Fruit fly (Drosophila melanogaster) whole organism, embryonic: ENCODE measurements around the gene CG6005.

Experiments
- Bgb ChIP-seq: fragments of 200-800 bp; sonication (Bioruptor generic); IDR thresholded peaks from 2 replicates; pipeline ENCODE4 v1.3.6; 2022; ENCODE audit warnings: missing biosample characterization, missing genetic modification characterization; ENCODE audit not compliant: partially characterized antibody
- CG10267 ChIP-seq: fragments of 200-800 bp; sonication (Bioruptor generic); optimal IDR thresholded peaks from 2 replicates; lab custom pipeline; 2018; ENCODE audit warnings: missing biosample characterization, mild to moderate bottlenecking, missing genetic modification characterization, moderate library complexity
- CG10274 ChIP-seq: fragments of 200-800 bp; sonication (Bioruptor generic); optimal IDR thresholded peaks from 3 replicates; lab custom pipeline; 2017; ENCODE audit warnings: missing biosample characterization, mild to moderate bottlenecking, missing genetic modification characterization
- CG12155 ChIP-seq: fragments of 200-800 bp; sonication (Bioruptor generic); optimal IDR thresholded peaks from 3 replicates; lab custom pipeline; 2016; ENCODE audit warnings: missing biosample characterization, missing genetic modification characterization
- CG13424 ChIP-seq: fragments of 200-800 bp; sonication (Bioruptor generic); optimal IDR thresholded peaks from 2 replicates; lab custom pipeline; 2019; ENCODE audit warnings: missing biosample characterization, mild to moderate bottlenecking, missing genetic modification characterization, moderate library complexity
- CG14014 ChIP-seq: fragments of 200-800 bp; sonication (Bioruptor generic); IDR thresholded peaks from 2 replicates; pipeline ENCODE4 v1.3.6; 2022; ENCODE audit warnings: missing biosample characterization, missing genetic modification characterization
- CG14667 ChIP-seq: fragments of 200-800 bp; sonication (Bioruptor generic); IDR thresholded peaks from 2 replicates; pipeline ENCODE4 v1.3.6; 2022; ENCODE audit warnings: missing biosample characterization, missing genetic modification characterization
- CG14965 ChIP-seq: fragments of 200-800 bp; sonication (Bioruptor generic); optimal IDR thresholded peaks from 2 replicates; lab custom pipeline; 2016; ENCODE audit warnings: missing biosample characterization, missing genetic modification characterization, borderline replicate concordance
- CG17359 ChIP-seq: fragments of 200-800 bp; sonication (Bioruptor generic); optimal IDR thresholded peaks from 3 replicates; lab custom pipeline; 2018; ENCODE audit warnings: missing biosample characterization, mild to moderate bottlenecking, missing genetic modification characterization, moderate library complexity
- CG18599 ChIP-seq: fragments of 200-800 bp; sonication (Bioruptor generic); optimal IDR thresholded peaks from 3 replicates; lab custom pipeline; 2017; ENCODE audit warnings: missing biosample characterization, missing genetic modification characterization, mild to moderate bottlenecking, moderate library complexity, missing genetic modification reagents
- CG2678 ChIP-seq: fragments of 200-800 bp; sonication (Bioruptor generic); optimal IDR thresholded peaks from 3 replicates; lab custom pipeline; 2019; ENCODE audit warnings: missing biosample characterization, mild to moderate bottlenecking, missing genetic modification characterization, moderate library complexity
- CG2712 ChIP-seq: fragments of 200-800 bp; optimal IDR thresholded peaks from 3 replicates; lab custom pipeline; 2019; ENCODE audit warnings: missing biosample characterization, mild to moderate bottlenecking, missing genetic modification characterization, moderate library complexity
- CG2875 ChIP-seq: fragments of 200-800 bp; sonication (Bioruptor generic); optimal IDR thresholded peaks from 2 replicates; lab custom pipeline; 2017; ENCODE audit warnings: missing biosample characterization, mild to moderate bottlenecking, missing genetic modification characterization, missing genetic modification reagents
- CG30020 ChIP-seq: fragments of 200-800 bp; optimal IDR thresholded peaks from 2 replicates; lab custom pipeline; 2019; ENCODE audit warnings: missing biosample characterization, mild to moderate bottlenecking, missing genetic modification characterization, moderate library complexity
- CG4424 ChIP-seq: fragments of 200-800 bp; sonication (Bioruptor generic); optimal IDR thresholded peaks from 3 replicates; lab custom pipeline; 2016; ENCODE audit warnings: missing biosample characterization, missing genetic modification characterization
- CG6254 ChIP-seq: fragments of 200-800 bp; sonication (Bioruptor generic); optimal IDR thresholded peaks from 3 replicates; lab custom pipeline; 2017; ENCODE audit warnings: mild to moderate bottlenecking, missing biosample characterization, missing genetic modification reagents, missing genetic modification characterization
- CG6272 ChIP-seq: fragments of 200-800 bp; sonication (Bioruptor generic); IDR thresholded peaks from 2 replicates; pipeline ENCODE4 v1.3.6; 2022; ENCODE audit warnings: missing biosample characterization, missing genetic modification characterization
- CG6813 ChIP-seq: fragments of 200-800 bp; sonication (Bioruptor generic); optimal IDR thresholded peaks from 2 replicates; lab custom pipeline; 2017; ENCODE audit warnings: missing biosample characterization, missing genetic modification characterization, mild to moderate bottlenecking, moderate library complexity, missing genetic modification reagents
- CG7372 ChIP-seq: fragments of 200-800 bp; sonication (Bioruptor generic); IDR thresholded peaks from 2 replicates; pipeline ENCODE4 v1.3.6; 2022; ENCODE audit warnings: missing biosample characterization, missing genetic modification characterization
- CG8924 ChIP-seq: fragments of 200-800 bp; optimal IDR thresholded peaks from 3 replicates; lab custom pipeline; 2019; ENCODE audit warnings: missing biosample characterization, mild to moderate bottlenecking, missing genetic modification characterization, moderate library complexity
- CG9609 ChIP-seq: fragments of 200-800 bp; sonication (Bioruptor generic); optimal IDR thresholded peaks from 3 replicates; lab custom pipeline; 2016; ENCODE audit warnings: missing biosample characterization, missing genetic modification characterization
- CrebB ChIP-seq: fragments of 200-800 bp; sonication (Bioruptor generic); optimal IDR thresholded peaks from 3 replicates; lab custom pipeline; 2018; ENCODE audit warnings: missing biosample characterization, mild to moderate bottlenecking, missing genetic modification characterization
- Doc2 ChIP-seq: fragments of 200-800 bp; sonication (Bioruptor generic); IDR thresholded peaks from 2 replicates; pipeline ENCODE4 v1.3.6; 2022; ENCODE audit warnings: missing biosample characterization, missing genetic modification characterization
- Dref ChIP-seq: fragments of 200-800 bp; sonication (Bioruptor generic); IDR thresholded peaks from 2 replicates; pipeline ENCODE4 v1.3.6; 2022; ENCODE audit warnings: missing biosample characterization, missing genetic modification characterization
- HLHmδ ChIP-seq: fragments of 200-800 bp; sonication (Bioruptor generic); optimal IDR thresholded peaks from 2 replicates; lab custom pipeline; 2018; ENCODE audit warnings: missing biosample characterization, mild to moderate bottlenecking, missing genetic modification characterization, moderate library complexity
- Hmr ChIP-seq: fragments of 200-800 bp; sonication (Bioruptor generic); optimal IDR thresholded peaks from 3 replicates; lab custom pipeline; 2017; ENCODE audit warnings: mild to moderate bottlenecking, missing biosample characterization, missing genetic modification reagents, missing genetic modification characterization
- Hmx ChIP-seq: fragments of 200-800 bp; sonication (Bioruptor generic); optimal IDR thresholded peaks from 2 replicates; lab custom pipeline; 2016; ENCODE audit warnings: missing biosample characterization, missing genetic modification characterization
- Nf-YA ChIP-seq: fragments of 200-800 bp; sonication (Bioruptor generic); IDR thresholded peaks from 2 replicates; pipeline ENCODE4 v1.3.6; 2022; ENCODE audit warnings: missing biosample characterization, missing genetic modification characterization
- Nf-YC ChIP-seq: fragments of 200-800 bp; optimal IDR thresholded peaks from 3 replicates; lab custom pipeline; 2019; ENCODE audit warnings: missing biosample characterization, mild to moderate bottlenecking, missing genetic modification characterization, moderate library complexity
- NfI ChIP-seq: fragments of 200-800 bp; sonication (Bioruptor generic); optimal IDR thresholded peaks from 3 replicates; lab custom pipeline; 2018; ENCODE audit warnings: missing biosample characterization, mild to moderate bottlenecking, missing genetic modification characterization, moderate library complexity
- ase ChIP-seq: fragments of 200-800 bp; sonication (Bioruptor generic); IDR thresholded peaks from 3 replicates; pipeline ENCODE4 v1.3.6; 2022; ENCODE audit warnings: missing biosample characterization, missing genetic modification characterization
- chinmo ChIP-seq: fragments of 200-800 bp; sonication (Bioruptor generic); IDR thresholded peaks from 4 replicates; pipeline ENCODE4 v1.3.6; 2022; ENCODE audit warnings: missing biosample characterization, missing genetic modification characterization; ENCODE audit not compliant: partially characterized antibody
- ci ChIP-seq: fragments of 200-800 bp; sonication (Bioruptor generic); IDR thresholded peaks from 3 replicates; pipeline ENCODE4 v1.3.6; 2022; ENCODE audit warnings: missing biosample characterization, missing genetic modification characterization
- crc ChIP-seq: fragments of 200-800 bp; sonication (Bioruptor generic); optimal IDR thresholded peaks from 2 replicates; lab custom pipeline; 2016; ENCODE audit warnings: missing biosample characterization, missing genetic modification characterization
- dpn ChIP-seq, 2 experiments: fragments of 200-800 bp; sonication (Bioruptor generic); optimal IDR thresholded peaks; 3 replicates each; lab custom pipeline; 2016; ENCODE audit warnings: missing biosample characterization in 2 of 2, missing genetic modification characterization in 2 of 2
- ken ChIP-seq: fragments of 200-800 bp; sonication (Bioruptor generic); IDR thresholded peaks from 3 replicates; pipeline ENCODE4 v1.3.6; 2022; ENCODE audit warnings: missing biosample characterization, missing genetic modification characterization
- odd ChIP-seq: fragments of 200-800 bp; sonication (Bioruptor generic); optimal IDR thresholded peaks from 2 replicates; lab custom pipeline; 2017; ENCODE audit warnings: missing biosample characterization, mild to moderate bottlenecking, missing genetic modification characterization
- otp ChIP-seq: fragments of 200-800 bp; sonication (Bioruptor generic); IDR thresholded peaks from 3 replicates; pipeline ENCODE4, ENCODE4 v1.3.6; 2022; ENCODE audit warnings: missing biosample characterization, missing genetic modification characterization
- peb ChIP-seq: fragments of 200-800 bp; sonication (Bioruptor generic); IDR thresholded peaks from 2 replicates; pipeline ENCODE4 v1.3.6; 2022; ENCODE audit warnings: missing biosample characterization, missing genetic modification characterization
- phol ChIP-seq: fragments of 200-800 bp; sonication (Bioruptor generic); optimal IDR thresholded peaks from 3 replicates; lab custom pipeline; 2018; ENCODE audit warnings: missing biosample characterization, mild to moderate bottlenecking, missing genetic modification characterization, moderate library complexity
- pnt ChIP-seq: fragments of 200-800 bp; sonication (Bioruptor generic); optimal IDR thresholded peaks from 3 replicates; lab custom pipeline; 2016; ENCODE audit warnings: missing biosample characterization, missing genetic modification characterization
- sima ChIP-seq: fragments of 200-800 bp; sonication (Bioruptor generic); optimal IDR thresholded peaks from 2 replicates; lab custom pipeline; 2016; ENCODE audit warnings: missing biosample characterization, missing genetic modification characterization
- slp2 ChIP-seq: fragments of 200-800 bp; sonication (Bioruptor generic); optimal IDR thresholded peaks from 2 replicates; lab custom pipeline; 2016; ENCODE audit warnings: missing biosample characterization, missing genetic modification characterization
- sob ChIP-seq: fragments of 200-800 bp; sonication (Bioruptor generic); IDR thresholded peaks from 2 replicates; pipeline ENCODE4 v1.3.6; 2022; ENCODE audit warnings: missing biosample characterization, missing genetic modification characterization
- tin ChIP-seq: fragments of 200-800 bp; sonication (Bioruptor generic); optimal IDR thresholded peaks from 3 replicates; lab custom pipeline; 2016; ENCODE audit warnings: missing biosample characterization, missing genetic modification characterization
- tll ChIP-seq, 2 experiments: fragments of 200-800 bp in 1 of 2; fragments of >200 bp in 1 of 2; sonication (Bioruptor generic) in 1 of 2; optimal IDR thresholded peaks; 2 replicates each; lab custom pipeline; 2017 to 2019; ENCODE audit warnings: missing biosample characterization in 2 of 2, missing genetic modification characterization in 2 of 2, mild to moderate bottlenecking in 1 of 2, moderate library complexity in 1 of 2
- unpg ChIP-seq: fragments of 200-800 bp; sonication (Bioruptor generic); optimal IDR thresholded peaks from 3 replicates; lab custom pipeline; 2018; ENCODE audit warnings: missing biosample characterization, mild to moderate bottlenecking, missing genetic modification characterization, moderate library complexity
- vnd ChIP-seq: fragments of 200-800 bp; sonication (Bioruptor generic); IDR thresholded peaks from 3 replicates; pipeline ENCODE4 v1.3.6; 2022; ENCODE audit warnings: missing biosample characterization, missing genetic modification characterization; ENCODE audit not compliant: partially characterized antibody

CG6005 gene

dm6 chr3R:18987428-18988416, 36.1 kb downstream of the CG6005 start (continued):
- TF ChIP-seq Hmr: peak; percentile 3
- TF ChIP-seq ken (GFP tag; lab: Robert Waterston, UW): no peak
- no peak for TF ChIP-seq Doc2
- no peak for TF ChIP-seq slp2 (GFP tag; lab: Kevin White, UChicago)
- no peak; the same call in 2 of the 3 replicates for TF ChIP-seq ase (GFP tag; lab: Robert Waterston, UW)
- TF ChIP-seq HLHmδ: no peak
- TF ChIP-seq CG6813 (GFP tag; lab: Kevin White, UChicago): no peak
- TF ChIP-seq Nf-YA (GFP tag; lab: Robert Waterston, UW): no peak
- no peak for TF ChIP-seq CG14014 (GFP tag; lab: Robert Waterston, UW)
- TF ChIP-seq Nf-YC (tag; lab: Kevin White, UChicago): no peak
- TF ChIP-seq phol (tag; lab: Kevin White, UChicago): peak; percentile 7
- TF ChIP-seq CG18599 (GFP tag; lab: Kevin White, UChicago): no peak
- TF ChIP-seq CG2875: no peak
- peak; percentile 33 for TF ChIP-seq pnt
- no peak for TF ChIP-seq CG6272 (GFP tag; lab: Robert Waterston, UW)
- no peak for TF ChIP-seq Dref (GFP tag; lab: Robert Waterston, UW)
- peak; percentile 25 for TF ChIP-seq CG8924 (tag; lab: Kevin White, UChicago)
- TF ChIP-seq crc (GFP tag; lab: Kevin White, UChicago): no peak
- no peak for TF ChIP-seq CG14667 (GFP tag; lab: Robert Waterston, UW)
- TF ChIP-seq CrebB (tag; lab: Kevin White, UChicago): no peak
- TF ChIP-seq vnd (GFP tag; lab: Robert Waterston, UW): no peak
- no peak for TF ChIP-seq CG10274 (GFP tag; lab: Kevin White, UChicago)
- TF ChIP-seq dpn (GFP tag; optimal IDR thresholded peaks at IDR 0.05; lab: Kevin White, UChicago): peak in 1 of 2 experiments; percentile 15
- TF ChIP-seq CG13424: peak; percentile 42
- no peak for TF ChIP-seq Bgb (GFP tag; lab: Robert Waterston, UW)
- TF ChIP-seq CG6254 (GFP tag; lab: Kevin White, UChicago): no peak
- peak; percentile 51; the same call in 1 of the 3 replicates for TF ChIP-seq ci (GFP tag; lab: Robert Waterston, UW)
- no peak for TF ChIP-seq CG30020 (tag; lab: Kevin White, UChicago)
- no peak for TF ChIP-seq CG12155 (GFP tag; lab: Kevin White, UChicago)
- TF ChIP-seq CG2678 (tag; lab: Kevin White, UChicago): peak; percentile 28
- peak; percentile 24 for TF ChIP-seq CG2712 (tag; lab: Kevin White, UChicago)
- TF ChIP-seq peb (GFP tag; lab: Robert Waterston, UW): no peak
- no peak for TF ChIP-seq CG4424 (GFP tag; lab: Kevin White, UChicago)
- no peak for TF ChIP-seq unpg (GFP tag; lab: Kevin White, UChicago)
- peak; percentile 31 for TF ChIP-seq tin (GFP tag; lab: Kevin White, UChicago)
- TF ChIP-seq CG14965 (GFP tag; lab: Kevin White, UChicago): peak; percentile 30
- TF ChIP-seq CG9609: peak; percentile 32
- no peak for TF ChIP-seq CG7372 (GFP tag; lab: Robert Waterston, UW)
- TF ChIP-seq chinmo (GFP tag; lab: Robert Waterston, UW): 0 out of 4 replicates have a peak, but pooled peaks have one; percentile 59
- TF ChIP-seq sima: no peak
- no peak for TF ChIP-seq otp (GFP tag; lab: Robert Waterston, UW)
- no peak for TF ChIP-seq Hmx (GFP tag; lab: Kevin White, UChicago)
- TF ChIP-seq NfI (GFP tag; lab: Kevin White, UChicago): peak; percentile 6
- TF ChIP-seq CG17359 (tag; lab: Kevin White, UChicago): peak; percentile 41
- peak; percentile 16 for TF ChIP-seq odd
- TF ChIP-seq CG10267 (tag; lab: Kevin White, UChicago): peak; percentile 3
- 0 out of 2 replicates have a peak, but pooled peaks have one; percentile 36 for TF ChIP-seq sob (GFP tag; lab: Robert Waterston, UW)
- TF ChIP-seq tll (GFP tag; optimal IDR thresholded peaks at IDR 0.05; lab: Kevin White, UChicago): no peak
